Fruit fly (Drosophila melanogaster) whole organism, embryonic: ENCODE results near the gene Polr2I.

Source experiments
- CG12104 ChIP-seq: fragments of 200-800 bp; sonication (Bioruptor generic); optimal IDR thresholded peaks from 3 replicates; lab custom pipeline; 2016; ENCODE audit warnings: missing biosample characterization, missing genetic modification characterization
- CG13775 ChIP-seq: fragments of 200-800 bp; sonication (Bioruptor generic); optimal IDR thresholded peaks from 3 replicates; lab custom pipeline; 2017; ENCODE audit warnings: missing biosample characterization, mild to moderate bottlenecking, missing genetic modification characterization
- CG8281 ChIP-seq: fragments of 200-800 bp; sonication (Bioruptor generic); optimal IDR thresholded peaks from 2 replicates; lab custom pipeline; 2018; ENCODE audit warnings: missing biosample characterization, mild to moderate bottlenecking, missing genetic modification characterization, moderate library complexity
- Hr51 ChIP-seq, 2 experiments: fragments of 200-800 bp; sonication (Bioruptor generic); optimal IDR thresholded peaks; 2 replicates in 1 of 2; 3 replicates in 1 of 2; lab custom pipeline; 2016 to 2018; ENCODE audit warnings: missing biosample characterization in 2 of 2, missing genetic modification characterization in 2 of 2, mild to moderate bottlenecking in 1 of 2, moderate library complexity in 1 of 2
- Hr78 ChIP-seq, 2 experiments: fragments of 200-800 bp in 1 of 2; fragments of >200 bp in 1 of 2; sonication (Bioruptor generic) in 1 of 2; optimal IDR thresholded peaks; 2 replicates each; lab custom pipeline; 2017 to 2019; ENCODE audit warnings: missing biosample characterization in 2 of 2, missing genetic modification characterization in 2 of 2, mild to moderate bottlenecking in 1 of 2, moderate library complexity in 1 of 2
- ato ChIP-seq: fragments of 200-800 bp; sonication (Bioruptor generic); IDR thresholded peaks from 2 replicates; pipeline ENCODE4 v1.3.6; 2022; ENCODE audit warnings: missing biosample characterization, missing genetic modification characterization; ENCODE audit not compliant: partially characterized antibody
- onecut ChIP-seq: fragments of 200-800 bp; sonication (Bioruptor generic); IDR thresholded peaks from 2 replicates; pipeline ENCODE4 v1.3.6; 2022; ENCODE audit warnings: missing biosample characterization, missing genetic modification characterization
- sc ChIP-seq, 3 experiments: fragments of >200 bp in 2 of 3; fragments of 200-800 bp in 1 of 3; sonication (Bioruptor generic) in 1 of 3; optimal IDR thresholded peaks; 2 replicates in 2 of 3; 3 replicates in 1 of 3; lab custom pipeline; 2017; ENCODE audit warnings: mild to moderate bottlenecking in 1 of 3, missing biosample characterization in 1 of 3, missing genetic modification characterization in 1 of 3, missing genetic modification reagents in 1 of 3
- zfh1 ChIP-seq: fragments of 200-800 bp; sonication (Bioruptor generic); IDR thresholded peaks from 3 replicates; pipeline ENCODE4 v1.3.6; 2022; ENCODE audit warnings: missing biosample characterization, missing genetic modification characterization

DNA sequence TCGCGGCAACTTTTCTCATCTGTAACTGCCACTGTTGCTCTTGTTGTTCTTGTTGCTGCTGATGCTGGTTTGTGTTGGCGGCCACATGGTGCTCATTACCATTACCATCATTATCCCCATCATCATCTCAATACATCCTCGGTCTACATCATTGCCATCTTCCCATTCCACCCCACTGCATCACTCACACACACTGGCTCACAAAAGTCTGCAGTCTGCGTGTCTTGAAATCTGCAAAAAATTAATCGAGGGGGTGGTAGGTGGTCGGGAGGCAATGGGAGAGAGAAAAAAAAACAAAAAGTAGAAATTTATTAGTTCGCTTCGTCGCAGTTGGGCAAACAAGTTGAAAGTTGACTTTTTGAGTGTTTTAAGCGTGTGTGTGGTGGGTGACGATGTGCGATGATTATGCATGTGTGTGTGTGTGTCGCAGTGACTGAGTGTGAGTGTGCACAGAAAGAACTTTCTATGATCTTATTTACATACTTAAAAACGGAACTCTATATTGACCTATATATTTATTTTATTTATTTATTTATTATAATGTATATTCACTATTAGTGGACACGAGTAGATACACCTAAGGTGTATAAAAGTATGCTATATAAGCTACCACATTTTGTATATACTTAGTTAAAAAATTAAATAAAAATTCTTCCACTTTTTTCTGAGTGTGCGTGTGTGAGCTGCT is 29.4 kb upstream of the Polr2I start:
- TF ChIP-seq sc (optimal IDR thresholded peaks at IDR 0.05; lab: Kevin White, UChicago): no peak
- no peak for TF ChIP-seq sc (GFP tag; optimal IDR thresholded peaks at IDR 0.05; lab: Kevin White, UChicago)
- peak in 1 of 2 experiments; percentile 52 for TF ChIP-seq Hr51 (GFP tag; optimal IDR thresholded peaks at IDR 0.05; lab: Kevin White, UChicago)
- no peak for TF ChIP-seq Hr78 (GFP tag; optimal IDR thresholded peaks at IDR 0.05; lab: Kevin White, UChicago)
- no peak for TF ChIP-seq ato (GFP tag; lab: Robert Waterston, UW)
- no peak for TF ChIP-seq zfh1
- TF ChIP-seq CG8281 (tag; lab: Kevin White, UChicago): no peak
- peak; percentile 9 for TF ChIP-seq CG13775 (GFP tag; lab: Kevin White, UChicago)
- no peak for TF ChIP-seq CG12104 (GFP tag; lab: Kevin White, UChicago)
- TF ChIP-seq onecut (GFP tag; lab: Robert Waterston, UW): no peak
